Worm (Caenorhabditis elegans) whole organism, L4/young adult: ENCODE data around the gene rpl-6.

ENCODE experiments used
- W03F9.2 ChIP-seq: fragments of 150-350 bp; optimal IDR thresholded peaks from 2 replicates; lab custom pipeline; 2014; ENCODE audit warnings: missing biosample characterization, missing genetic modification characterization
- dao-5 ChIP-seq: sonication (generic microtip); optimal IDR thresholded peaks from 2 replicates; lab custom pipeline; 2016; ENCODE audit warnings: missing genotype, missing genetic modification characterization, moderate library complexity, missing compliant biosample characterization

- TF ChIP-seq W03F9.2 (no peak), dao-5 (no peak)
Observed at ce11 chrIII:7209721-7210120, 1.5 kb downstream of the rpl-6 start, which contains the start of gene R151.2.
